Worm (Caenorhabditis elegans): ENCODE measurements around the gene metr-1.

DNA sequence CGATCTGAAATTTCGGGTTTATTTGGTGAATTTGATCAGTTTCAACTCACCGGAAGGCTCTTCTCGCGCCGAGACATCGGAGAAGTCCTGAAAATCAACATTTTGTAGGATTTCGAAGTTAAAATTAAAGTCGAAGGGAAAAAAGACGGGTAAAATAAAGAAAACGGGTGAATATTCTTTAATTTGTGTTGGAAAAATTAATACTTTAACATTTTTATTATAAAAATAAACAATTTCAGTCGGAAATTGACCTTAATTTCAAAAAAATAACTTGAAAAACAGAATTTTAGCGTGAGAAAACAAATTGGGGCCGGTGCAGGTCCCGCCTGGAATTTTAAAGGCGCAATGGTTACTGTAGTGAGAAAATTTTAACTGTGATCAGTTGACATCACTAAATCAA lies 26.7 kb downstream of the metr-1 start, which contains the start of gene nos-1:
- TF ChIP-seq lin-13 (GFP tag; optimal IDR thresholded peaks at IDR 0.05) (no peak), pqm-1 (tag; optimal IDR thresholded peaks at IDR 0.05) (no peak), snpc-4 (tag; optimal IDR thresholded peaks at IDR 0.05) (no peak), vab-15 (tag; optimal IDR thresholded peaks at IDR 0.05) (no peak), elt-3 (tag; optimal IDR thresholded peaks at IDR 0.05) (no peak), grh-1 (GFP tag; IDR thresholded peaks at IDR 0.05) (no peak), ztf-4 (tag; optimal IDR thresholded peaks at IDR 0.05) (no peak), nhr-77 (tag; optimal IDR thresholded peaks at IDR 0.05) (no peak)

All from whole organism, L1 larva.